Worm (Caenorhabditis elegans): ENCODE data around the gene F53F4.16.

The F53F4.16 gene

ce11 chrV:13589494-13590176, 32.0 kb downstream of the F53F4.16 start, which contains the start of the genes F53F4.2 and F53F4.18:
Gene F53F4.2, minus strand, starts transcription at chrV:13589594.
Gene F53F4.18, plus strand, starts transcription at chrV:13590126.
- TF ChIP-seq R02D3.7 (tag; optimal IDR thresholded peaks at IDR 0.05) (no peak), snpc-1.2 (GFP tag; IDR thresholded peaks at IDR 0.05) (no peak), rbr-2 (tag; optimal IDR thresholded peaks at IDR 0.05) (no peak), lin-38 (GFP tag; IDR thresholded peaks at IDR 0.05) (no peak), ztf-7 (tag; optimal IDR thresholded peaks at IDR 0.05) (no peak), vab-7 (GFP tag; IDR thresholded peaks at IDR 0.05) (no peak), set-16 (GFP tag; IDR thresholded peaks at IDR 0.05) (no peak), D1046.2 (GFP tag; IDR thresholded peaks at IDR 0.05) (no peak), unc-39 (tag; optimal IDR thresholded peaks at IDR 0.05) (no peak), lsy-2 (tag; optimal IDR thresholded peaks at IDR 0.05) (no peak), madf-9 (GFP tag; conservative IDR thresholded peaks at IDR 0.05) (no peak), aha-1 (tag) (no peak), hlh-11 (tag; optimal IDR thresholded peaks at IDR 0.05) (no peak), hmg-1.1 (GFP tag; IDR thresholded peaks at IDR 0.05) (no peak)

- TF ChIP-seq arid-1 (GFP tag; conservative IDR thresholded peaks at IDR 0.05) (no peak), lin-29 (GFP tag; IDR thresholded peaks at IDR 0.05) (no peak), ZK337.2 (GFP tag; IDR thresholded peaks at IDR 0.05) (no peak), tag-97 (GFP tag; IDR thresholded peaks at IDR 0.05) (no peak), set-16 (GFP tag; IDR thresholded peaks at IDR 0.05) (no peak), ceh-62 (tag; optimal IDR thresholded peaks at IDR 0.05) (no peak), D1046.2 (GFP tag; IDR thresholded peaks at IDR 0.05) (no peak), hif-1 (tag; optimal IDR thresholded peaks at IDR 0.05) (no peak), Y48G9A.11 (GFP tag; IDR thresholded peaks at IDR 0.05) (no peak), aha-1 (tag) (no peak), ceh-82 (tag; optimal IDR thresholded peaks at IDR 0.05) (no peak), jun-1 (tag; optimal IDR thresholded peaks at IDR 0.05) (no peak), snpc-1.2 (GFP tag; IDR thresholded peaks at IDR 0.05) (no peak), zfp-2 (tag; optimal IDR thresholded peaks at IDR 0.05) (no peak), lin-13 (GFP tag; optimal IDR thresholded peaks at IDR 0.05) (no peak)
These were observed 33.7 kb downstream of the F53F4.16 start, which contains the start of gene F53F4.17 for ce11 chrV:13587902-13588301. Gene F53F4.17, plus strand, starts transcription at chrV:13588202.

- TF ChIP-seq ceh-20 (GFP tag; IDR thresholded peaks at IDR 0.05) (no peak), php-3 (GFP tag; IDR thresholded peaks at IDR 0.05) (no peak), daf-8 (GFP tag; IDR thresholded peaks at IDR 0.05) (no peak), ctbp-1 (GFP tag; IDR thresholded peaks at IDR 0.05) (no peak), spr-1 (tag; optimal IDR thresholded peaks at IDR 0.05) (no peak), ceh-28 (tag; optimal IDR thresholded peaks at IDR 0.05) (no peak), F10B5.3 (tag; optimal IDR thresholded peaks at IDR 0.05) (no peak), dmd-9 (GFP tag; IDR thresholded peaks at IDR 0.05) (no peak), R02D3.7 (tag; optimal IDR thresholded peaks at IDR 0.05) (no peak), nhr-76 (tag; optimal IDR thresholded peaks at IDR 0.05) (no peak), madf-5 (GFP tag; IDR thresholded peaks at IDR 0.05) (no peak), dmd-6 (GFP tag; IDR thresholded peaks at IDR 0.05) (no peak), nhr-10 (tag; optimal IDR thresholded peaks at IDR 0.05) (no peak), lin-15B (tag; optimal IDR thresholded peaks at IDR 0.05) (no peak), lim-7 (GFP tag; IDR thresholded peaks at IDR 0.05) (no peak), hmg-1.1 (GFP tag; IDR thresholded peaks at IDR 0.05) (no peak)
These were observed 37.1 kb downstream of the F53F4.16 start, which contains the start of gene F53F4.1 for ce11 chrV:13584484-13584883. Gene F53F4.1, plus strand, starts transcription at chrV:13584784.
